Worm (Caenorhabditis elegans) whole organism, dauer: ENCODE results near the gene F08F1.4.
"Not testable (repeated sequence)": the region's sequence is repeated elsewhere in the genome, so short reads cannot be mapped to it uniquely, and the experiment has no call there.

Experiments
- unc-62 ChIP-seq: sonication (generic microtip); optimal IDR thresholded peaks from 2 replicates; lab custom pipeline; 2017; ENCODE audit warnings: missing biosample characterization, missing genetic modification reagents, missing genetic modification characterization

Gene F08F1.4

ce11 chrX:8413130-8413529, at the start of gene F08F1.4:
Gene F08F1.4 (plus strand): TSS chrX:8413430.
- no peak for TF ChIP-seq unc-62 (GFP tag; lab: Kevin White, UChicago)

ce11 chrX:8367553-8367952, 45.7 kb upstream of the F08F1.4 start, which contains the start of gene F40B5.2:
Gene F40B5.2 (plus strand): TSS chrX:8367853.
- no peak for TF ChIP-seq unc-62 (GFP tag; lab: Kevin White, UChicago)

ce11 chrX:8368210-8368609, 45.0 kb upstream of the F08F1.4 start:
- no peak for TF ChIP-seq unc-62 (GFP tag; lab: Kevin White, UChicago)

ce11 chrX:8371906-8372305, 41.3 kb upstream of the F08F1.4 start, which contains the start of gene nep-15:
Gene nep-15 (plus strand): TSS chrX:8372206.
- no peak for TF ChIP-seq unc-62 (GFP tag; lab: Kevin White, UChicago)

DNA sequence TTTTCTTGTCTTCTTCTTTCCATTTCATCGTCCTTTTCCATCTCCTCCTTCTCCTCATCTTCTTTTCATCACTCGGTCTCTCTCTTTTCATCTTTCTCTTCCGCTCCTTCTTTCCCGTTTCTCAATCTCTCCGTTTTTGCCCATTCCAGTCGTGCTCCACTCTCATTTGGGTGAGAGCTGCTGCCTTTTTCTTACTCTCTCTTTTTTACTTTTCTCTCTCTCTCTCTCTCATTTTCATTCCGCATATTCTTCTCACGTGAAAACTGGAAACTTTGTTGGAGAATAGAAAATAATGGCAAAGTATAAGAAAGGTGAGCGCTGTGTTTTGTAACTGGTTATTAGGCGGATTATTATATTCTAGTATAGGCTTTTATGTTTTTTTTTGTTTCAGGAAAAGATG, 34.9 kb upstream of the F08F1.4 start, which contains the start of gene tbc-18:
Gene tbc-18 (plus strand): TSS at position 246 of the 400 bp plus-strand sequence.
- no peak for TF ChIP-seq unc-62 (GFP tag; lab: Kevin White, UChicago)

DNA sequence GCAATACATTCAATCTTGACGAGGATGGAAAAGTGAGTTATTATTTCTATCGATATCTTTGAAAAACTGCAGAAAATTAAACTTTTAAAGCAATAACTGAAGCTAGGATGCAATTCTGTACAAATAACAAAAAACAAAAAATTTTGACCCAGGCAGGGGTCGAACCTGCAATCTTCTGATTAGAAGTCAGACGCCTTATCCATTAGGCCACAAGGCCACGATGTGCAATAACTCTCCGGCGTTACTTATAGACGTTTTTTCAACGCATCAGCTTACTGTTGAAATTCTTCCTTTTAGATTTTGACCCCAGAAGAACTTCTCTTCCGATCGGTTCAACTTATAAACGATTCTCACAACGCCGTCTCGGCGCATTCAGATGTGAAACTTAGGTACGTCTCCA, 31.6 kb upstream of the F08F1.4 start:
- TF ChIP-seq unc-62 (GFP tag; lab: Kevin White, UChicago), result no peak

ce11 chrX:8384642-8385181, 28.5 kb upstream of the F08F1.4 start, which contains the start of gene F41D9.2:
Gene F41D9.2 (minus strand): TSS chrX:8384945.
- no peak for TF ChIP-seq unc-62 (GFP tag; lab: Kevin White, UChicago)

- no peak for TF ChIP-seq unc-62 (GFP tag; lab: Kevin White, UChicago)
Observed at ce11 chrX:8386068-8386851, 27.0 kb upstream of the F08F1.4 start.

DNA sequence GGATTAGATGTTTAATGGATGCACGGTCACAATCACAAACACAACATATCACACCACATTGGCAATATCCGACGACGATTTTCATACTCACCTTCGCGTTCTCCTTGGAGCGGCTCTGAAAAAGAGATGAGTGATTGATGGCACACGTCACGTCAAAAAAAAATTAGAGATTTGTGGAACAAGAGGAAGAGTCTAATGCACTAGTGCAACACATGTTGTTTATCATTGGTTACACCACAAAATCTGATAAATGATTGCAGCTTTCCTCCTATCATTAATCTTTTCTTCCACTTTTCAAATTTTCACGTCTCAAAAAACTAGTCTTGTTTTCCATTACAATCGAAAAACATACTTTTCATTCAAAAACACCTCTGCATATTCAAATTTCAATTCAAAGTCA, 22.7 kb upstream of the F08F1.4 start:
- TF ChIP-seq unc-62 (GFP tag; lab: Kevin White, UChicago), result no peak

ce11 chrX:8391505-8391904, 21.7 kb upstream of the F08F1.4 start:
- TF ChIP-seq unc-62 (GFP tag; lab: Kevin White, UChicago), result no peak

- no peak for TF ChIP-seq unc-62 (GFP tag; lab: Kevin White, UChicago)
Observed at ce11 chrX:8392539-8392996, 20.7 kb upstream of the F08F1.4 start, which contains the start of gene wrk-1. Gene wrk-1 (minus strand): TSS chrX:8392589.

- no peak for TF ChIP-seq unc-62 (GFP tag; lab: Kevin White, UChicago)
Observed at ce11 chrX:8394279-8394678, 19.0 kb upstream of the F08F1.4 start.

DNA sequence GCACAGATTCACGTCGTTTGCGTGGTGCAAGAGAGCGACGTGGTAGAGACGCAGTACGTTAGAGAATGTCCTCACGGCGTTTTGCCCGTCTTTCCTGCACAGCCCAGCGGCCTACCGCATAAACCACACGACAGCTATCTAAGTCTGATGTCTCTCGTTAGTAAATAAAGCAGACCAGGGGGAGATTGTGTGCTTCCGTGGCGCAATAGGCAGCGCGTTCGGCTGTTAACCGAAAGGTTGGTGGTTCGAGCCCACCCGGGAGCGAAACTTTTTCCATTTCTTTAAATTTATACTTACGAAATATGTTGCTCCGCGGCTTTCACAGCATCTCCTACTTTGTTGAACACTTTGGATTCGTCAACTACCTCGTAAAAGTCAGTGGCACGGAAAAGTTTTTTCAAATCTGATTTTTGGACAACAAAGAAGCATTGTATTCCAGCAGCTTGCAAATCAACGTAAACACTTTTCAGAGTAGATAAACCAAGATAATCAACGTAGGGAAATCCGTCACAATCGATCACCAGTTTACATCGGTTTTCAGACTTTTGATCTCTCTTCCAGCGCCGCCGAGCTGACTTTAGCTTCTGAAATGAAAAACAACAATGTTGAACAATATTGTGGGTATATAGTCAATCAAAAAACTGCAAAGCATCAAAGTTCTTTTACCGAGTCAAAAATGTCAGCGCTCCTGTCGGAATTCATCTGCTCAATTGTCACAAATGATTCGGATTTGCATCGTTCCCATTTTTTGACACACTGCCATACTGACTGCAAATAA, 8.7 kb upstream of the F08F1.4 start:
- TF ChIP-seq unc-62 (GFP tag; lab: Kevin White, UChicago), result no peak

DNA sequence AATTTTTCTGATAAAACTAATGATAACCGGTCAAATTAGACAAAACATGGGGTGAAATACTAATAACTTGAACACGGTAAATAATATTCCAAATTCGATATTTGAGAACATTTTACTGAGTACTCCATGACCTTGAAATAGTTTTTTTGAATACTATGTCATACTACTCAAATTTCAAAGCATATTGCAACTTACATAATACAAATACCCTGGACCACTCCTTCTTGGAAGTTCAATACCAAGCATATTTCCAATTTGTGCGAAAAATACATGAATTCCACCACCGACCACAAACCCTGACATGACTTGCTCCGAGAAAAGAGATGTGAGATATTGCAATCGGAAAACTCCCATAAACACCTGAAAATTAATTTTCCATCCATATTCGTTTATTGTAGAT, 6.4 kb upstream of the F08F1.4 start:
- no peak for TF ChIP-seq unc-62 (GFP tag; lab: Kevin White, UChicago)

ce11 chrX:8408267-8408666, 5.0 kb upstream of the F08F1.4 start, which contains the start of gene sulp-3:
Gene sulp-3 (minus strand): TSS chrX:8408367.
- TF ChIP-seq unc-62 (GFP tag; lab: Kevin White, UChicago), result no peak

DNA sequence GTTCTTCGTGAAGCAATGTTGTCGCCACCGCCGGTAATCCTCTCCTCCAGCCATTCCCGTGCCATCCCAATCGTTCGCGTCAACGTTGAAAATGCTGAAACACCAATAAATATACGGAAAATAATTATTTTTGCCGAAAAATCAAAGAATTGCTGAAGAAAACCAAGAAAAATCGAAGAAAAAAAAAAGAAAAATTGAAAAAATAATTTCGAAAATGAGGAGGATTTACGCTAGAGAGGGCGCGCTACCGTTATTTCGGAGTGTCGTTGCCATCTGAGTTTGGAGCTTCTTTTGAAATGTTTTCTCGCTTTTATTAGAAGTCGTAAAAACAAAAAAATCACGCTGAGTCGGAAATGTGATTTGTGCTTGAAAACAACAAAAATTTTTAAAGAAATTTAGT, 2.5 kb upstream of the F08F1.4 start, which contains the start of gene F08F1.9:
Gene F08F1.9 (minus strand): TSS at position 101 of the 400 bp plus-strand sequence.
- TF ChIP-seq unc-62 (GFP tag; lab: Kevin White, UChicago), result not testable (repeated sequence)
